Worm (Caenorhabditis elegans) whole organism, late embryonic: ENCODE measurements around the gene msp-36.

Experiments used
- C08G9.2 ChIP-seq: sonication (generic microtip); optimal IDR thresholded peaks from 2 replicates; lab custom pipeline; 2016; ENCODE audit warnings: mild to moderate bottlenecking, missing genetic modification characterization, moderate library complexity, missing compliant biosample characterization
- C38D4.7 ChIP-seq: fragments of 200-800 bp; sonication (Bioruptor generic); optimal IDR thresholded peaks from 2 replicates; lab custom pipeline; 2018; ENCODE audit warnings: mild to moderate bottlenecking, missing genetic modification characterization, moderate library complexity, missing compliant biosample characterization
- F13H6.1 ChIP-seq: sonication (generic microtip); optimal IDR thresholded peaks from 2 replicates; lab custom pipeline; 2016; ENCODE audit warnings: missing genetic modification characterization, missing compliant biosample characterization
- K02D7.2 ChIP-seq: sonication (generic microtip); optimal IDR thresholded peaks from 2 replicates; lab custom pipeline; 2017; ENCODE audit warnings: mild to moderate bottlenecking, missing genetic modification characterization, missing compliant biosample characterization
- K09A11.1 ChIP-seq: sonication (generic microtip); optimal IDR thresholded peaks from 2 replicates; lab custom pipeline; 2017; ENCODE audit warnings: antibody characterized with exemption, mild to moderate bottlenecking, missing genetic modification characterization, missing compliant biosample characterization; ENCODE audit not compliant: insufficient read depth
- T23F11.4 ChIP-seq: fragments of 200-800 bp; sonication (Bioruptor generic); optimal IDR thresholded peaks from 2 replicates; lab custom pipeline; 2018; ENCODE audit warnings: mild to moderate bottlenecking, missing genetic modification characterization, missing compliant biosample characterization
- ama-1 ChIP-seq: fragments of 150-350 bp; optimal IDR thresholded peaks from 2 replicates; lab custom pipeline; 2014
- ceh-19 ChIP-seq: fragments of 200-800 bp; sonication (Bioruptor generic); optimal IDR thresholded peaks from 2 replicates; lab custom pipeline; 2018; ENCODE audit warnings: mild to moderate bottlenecking, missing genetic modification characterization, missing compliant biosample characterization
- ceh-22 ChIP-seq: sonication (generic microtip); optimal IDR thresholded peaks from 2 replicates; lab custom pipeline; 2017; ENCODE audit warnings: missing biosample characterization, missing genetic modification characterization
- ceh-24 ChIP-seq: sonication (generic microtip); optimal IDR thresholded peaks from 2 replicates; lab custom pipeline; 2016; ENCODE audit warnings: mild to moderate bottlenecking, missing genetic modification characterization, missing compliant biosample characterization
- ceh-31 ChIP-seq: sonication (generic microtip); optimal IDR thresholded peaks from 2 replicates; lab custom pipeline; 2016; ENCODE audit warnings: missing genetic modification characterization, missing compliant biosample characterization
- ceh-34 ChIP-seq: sonication (generic microtip); optimal IDR thresholded peaks from 2 replicates; lab custom pipeline; 2016; ENCODE audit warnings: mild to moderate bottlenecking, missing genetic modification characterization, missing compliant biosample characterization
- ceh-48 ChIP-seq: sonication (generic microtip); optimal IDR thresholded peaks from 2 replicates; lab custom pipeline; 2016; ENCODE audit warnings: missing genetic modification characterization, inconsistent platforms, missing compliant biosample characterization
- ceh-9 ChIP-seq: sonication (generic microtip); optimal IDR thresholded peaks from 2 replicates; lab custom pipeline; 2016; ENCODE audit warnings: mild to moderate bottlenecking, missing genetic modification characterization, inconsistent platforms, missing compliant biosample characterization
- che-1 ChIP-seq: sonication (generic microtip); optimal IDR thresholded peaks from 2 replicates; lab custom pipeline; 2016; ENCODE audit warnings: mild to moderate bottlenecking, missing genetic modification characterization, missing compliant biosample characterization
- dmd-4 ChIP-seq: sonication (generic microtip); optimal IDR thresholded peaks from 2 replicates; lab custom pipeline; 2016; ENCODE audit warnings: borderline replicate concordance, missing genetic modification characterization, missing compliant biosample characterization
- elt-2 ChIP-seq: sonication (generic microtip); optimal IDR thresholded peaks from 2 replicates; lab custom pipeline; 2016; ENCODE audit warnings: missing genetic modification reagents, missing genetic modification characterization, missing compliant biosample characterization
- fkh-10 ChIP-seq: fragments of 150-350 bp; optimal IDR thresholded peaks from 2 replicates; lab custom pipeline; 2014; ENCODE audit warnings: missing biosample characterization, missing genetic modification reagents, missing genetic modification characterization
- fkh-6 ChIP-seq: sonication (generic microtip); optimal IDR thresholded peaks from 2 replicates; lab custom pipeline; 2016; ENCODE audit warnings: missing genetic modification characterization, missing compliant biosample characterization
- gmeb-2 ChIP-seq: sonication (generic microtip); optimal IDR thresholded peaks from 2 replicates; lab custom pipeline; 2016; ENCODE audit warnings: missing genetic modification characterization, inconsistent platforms, missing compliant biosample characterization
- hlh-6 ChIP-seq: sonication (generic microtip); optimal IDR thresholded peaks from 2 replicates; lab custom pipeline; 2016; ENCODE audit warnings: missing genotype, missing genetic modification characterization, missing compliant biosample characterization
- hlh-8 ChIP-seq: sonication (generic microtip); optimal IDR thresholded peaks from 2 replicates; lab custom pipeline; 2016; ENCODE audit warnings: missing genotype, missing genetic modification characterization, missing compliant biosample characterization
- madf-2 ChIP-seq: sonication (generic microtip); optimal IDR thresholded peaks from 2 replicates; lab custom pipeline; 2017; ENCODE audit warnings: missing genetic modification characterization, missing compliant biosample characterization
- nfya-1 ChIP-seq: sonication (generic microtip); optimal IDR thresholded peaks from 2 replicates; lab custom pipeline; 2017; ENCODE audit warnings: missing genetic modification characterization, mild to moderate bottlenecking, missing compliant biosample characterization, antibody characterized with exemption, moderate library complexity
- nhr-11 ChIP-seq: fragments of 150-350 bp; optimal IDR thresholded peaks from 2 replicates; lab custom pipeline; 2014; ENCODE audit warnings: missing biosample characterization, missing genetic modification characterization
- nhr-232 ChIP-seq: sonication (generic microtip); optimal IDR thresholded peaks from 2 replicates; lab custom pipeline; 2016; ENCODE audit warnings: missing genetic modification characterization, missing compliant biosample characterization
- npax-4 ChIP-seq: sonication (generic microtip); optimal IDR thresholded peaks from 2 replicates; lab custom pipeline; 2016; ENCODE audit warnings: missing genetic modification characterization, missing compliant biosample characterization
- pag-3 ChIP-seq: sonication (generic microtip); optimal IDR thresholded peaks from 2 replicates; lab custom pipeline; 2016; ENCODE audit warnings: missing compliant biosample characterization, missing genetic modification characterization, borderline replicate concordance
- pat-9 ChIP-seq: fragments of 200-800 bp; sonication (Bioruptor generic); optimal IDR thresholded peaks from 2 replicates; lab custom pipeline; 2018; ENCODE audit warnings: mild to moderate bottlenecking, missing genetic modification characterization, moderate library complexity, missing compliant biosample characterization
- pha-4 ChIP-seq: fragments of 150-350 bp; optimal IDR thresholded peaks from 2 replicates; lab custom pipeline; 2018; ENCODE audit warnings: missing biosample characterization, missing genetic modification reagents, missing genetic modification characterization
- pqm-1 ChIP-seq: sonication (generic microtip); optimal IDR thresholded peaks from 2 replicates; lab custom pipeline; 2016; ENCODE audit warnings: missing genetic modification characterization, missing compliant biosample characterization
- pros-1 ChIP-seq: fragments of 150-350 bp; optimal IDR thresholded peaks from 2 replicates; lab custom pipeline; 2014; ENCODE audit warnings: missing biosample characterization, missing genetic modification reagents, missing genetic modification characterization
- ref-2 ChIP-seq: sonication (generic microtip); optimal IDR thresholded peaks from 2 replicates; lab custom pipeline; 2016; ENCODE audit warnings: missing genetic modification characterization, missing compliant biosample characterization
- rnt-1 ChIP-seq: sonication (generic microtip); optimal IDR thresholded peaks from 2 replicates; lab custom pipeline; 2016; ENCODE audit warnings: missing genetic modification characterization, missing compliant biosample characterization
- sdc-2 ChIP-seq: sonication (generic microtip); optimal IDR thresholded peaks from 2 replicates; lab custom pipeline; 2016; ENCODE audit warnings: missing genotype, missing genetic modification characterization, missing compliant biosample characterization
- sox-2 ChIP-seq: fragments of 200-800 bp; sonication (Bioruptor generic); IDR thresholded peaks from 2 replicates; pipeline ENCODE4 v1.3.6; 2022; ENCODE audit warnings: missing genetic modification reagents, missing genetic modification characterization, missing compliant biosample characterization
- ttx-3 ChIP-seq: sonication (generic microtip); optimal IDR thresholded peaks from 2 replicates; lab custom pipeline; 2016; ENCODE audit warnings: missing genetic modification reagents, missing genetic modification characterization, missing compliant biosample characterization
- unc-3 ChIP-seq, 2 experiments: fragments of 200-800 bp in 1 of 2; sonication (Bioruptor generic) in 1 of 2; sonication (generic microtip) in 1 of 2; conservative IDR thresholded peaks in 1 of 2; optimal IDR thresholded peaks in 1 of 2; 2 replicates each; pipeline versions ENCODE4 v1.3.6 to Lab custom; 2016 to 2022; ENCODE audit warnings: missing compliant biosample characterization in 2 of 2, missing genetic modification characterization in 2 of 2, missing genetic modification reagents in 1 of 2
- unc-42 ChIP-seq: sonication (generic microtip); optimal IDR thresholded peaks from 2 replicates; lab custom pipeline; 2016; ENCODE audit warnings: missing genotype, missing genetic modification characterization, missing compliant biosample characterization
- unc-86 ChIP-seq: sonication (generic microtip); optimal IDR thresholded peaks from 2 replicates; lab custom pipeline; 2016; ENCODE audit warnings: missing genetic modification characterization, missing compliant biosample characterization
- zip-5 ChIP-seq: sonication (generic microtip); optimal IDR thresholded peaks from 2 replicates; lab custom pipeline; 2016; ENCODE audit warnings: missing genetic modification characterization, missing compliant biosample characterization
- ztf-16 ChIP-seq: sonication (generic microtip); optimal IDR thresholded peaks from 2 replicates; lab custom pipeline; 2017; ENCODE audit warnings: missing genetic modification characterization, missing compliant biosample characterization

msp-36 gene

DNA sequence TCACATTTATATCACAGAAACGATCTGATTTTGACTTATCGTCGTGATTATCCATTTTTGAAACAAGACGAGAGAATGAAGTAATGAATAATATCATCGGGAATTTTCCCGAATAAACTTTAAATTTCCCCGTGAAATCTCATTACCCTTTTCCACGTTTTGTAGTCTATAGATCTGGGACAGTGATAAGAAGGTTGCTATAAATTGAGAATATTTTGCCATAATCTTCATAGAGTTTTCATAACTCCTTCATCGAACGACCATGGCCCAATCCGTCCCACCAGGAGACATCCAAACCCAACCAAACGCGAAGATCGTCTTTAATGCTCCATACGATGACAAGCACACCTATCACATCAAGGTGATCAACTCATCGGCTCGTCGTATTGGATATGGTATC is at the start of gene msp-36, which contains the start of gene C04G2.5:
msp-36 (plus strand) TSS at position 263 of the 400 bp plus-strand sequence.
C04G2.5 (minus strand) TSS at position 101 of the 400 bp plus-strand sequence.
- no peak for TF ChIP-seq hlh-6
- no peak for TF ChIP-seq che-1 (tag; lab: Kevin White, UChicago)
- no peak for TF ChIP-seq rnt-1 (tag; lab: Kevin White, UChicago)
- TF ChIP-seq fkh-10 (GFP tag; lab: Kevin White, UChicago), result no peak
- no peak for TF ChIP-seq ceh-24 (tag; lab: Kevin White, UChicago)
- TF ChIP-seq ztf-16, result no peak
- no peak for TF ChIP-seq C38D4.7 (GFP tag; lab: Kevin White, UChicago)
- no peak for TF ChIP-seq K02D7.2 (tag; lab: Kevin White, UChicago)
- TF ChIP-seq T23F11.4 (GFP tag; lab: Kevin White, UChicago), result no peak
- TF ChIP-seq ceh-48 (tag; lab: Kevin White, UChicago), result no peak
- TF ChIP-seq nhr-232 (tag; lab: Kevin White, UChicago), result no peak
- no peak for TF ChIP-seq C08G9.2 (tag; lab: Kevin White, UChicago)
- no peak for TF ChIP-seq nhr-11 (tag; lab: Kevin White, UChicago)
- TF ChIP-seq, all 69 proteins: peak for 0

DNA sequence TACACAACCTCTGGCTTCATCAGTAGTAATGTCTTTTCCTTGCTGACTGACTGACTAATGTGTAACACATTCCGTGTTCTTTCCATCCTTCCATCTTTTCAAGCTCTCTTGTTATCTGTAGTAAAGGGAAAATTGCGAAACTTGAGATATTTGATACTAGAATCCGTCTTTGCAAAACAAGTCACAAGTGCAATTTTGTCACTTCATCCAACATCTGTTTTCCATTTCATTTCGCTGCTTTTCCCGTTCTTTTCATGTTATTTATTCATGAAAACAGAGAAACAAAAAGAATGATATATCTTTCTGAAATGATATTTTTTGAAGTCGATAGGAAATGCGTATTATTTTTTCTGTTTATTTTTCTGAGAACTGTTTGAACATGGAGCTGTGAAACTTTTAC is 49.2 kb upstream of the msp-36 start:
- no peak for TF ChIP-seq ceh-9 (tag; lab: Kevin White, UChicago)
- no peak for TF ChIP-seq rnt-1 (tag; lab: Kevin White, UChicago)
- no peak for TF ChIP-seq ceh-24 (tag; lab: Kevin White, UChicago)
- no peak for TF ChIP-seq K09A11.1 (tag; lab: Kevin White, UChicago)
- TF ChIP-seq hlh-8 (tag; lab: Kevin White, UChicago), result no peak
- no peak for TF ChIP-seq ceh-48 (tag; lab: Kevin White, UChicago)
- TF ChIP-seq che-1 (tag; lab: Kevin White, UChicago), result no peak
- TF ChIP-seq ceh-22 (tag; lab: Kevin White, UChicago), result no peak
- no peak for TF ChIP-seq npax-4
- TF ChIP-seq unc-3 (GFP tag; conservative IDR thresholded peaks at IDR 0.05; lab: Robert Waterston, UW), result no peak
- no peak for TF ChIP-seq unc-3 (tag; optimal IDR thresholded peaks at IDR 0.05; lab: Kevin White, UChicago)
- no peak for TF ChIP-seq unc-42 (tag; lab: Kevin White, UChicago)
- no peak for TF ChIP-seq C08G9.2 (tag; lab: Kevin White, UChicago)
- no peak for TF ChIP-seq ref-2 (tag; lab: Kevin White, UChicago)
- TF ChIP-seq dmd-4 (tag; lab: Kevin White, UChicago), result no peak
- TF ChIP-seq fkh-10 (GFP tag; lab: Kevin White, UChicago), result no peak
- TF ChIP-seq unc-86, result no peak

DNA sequence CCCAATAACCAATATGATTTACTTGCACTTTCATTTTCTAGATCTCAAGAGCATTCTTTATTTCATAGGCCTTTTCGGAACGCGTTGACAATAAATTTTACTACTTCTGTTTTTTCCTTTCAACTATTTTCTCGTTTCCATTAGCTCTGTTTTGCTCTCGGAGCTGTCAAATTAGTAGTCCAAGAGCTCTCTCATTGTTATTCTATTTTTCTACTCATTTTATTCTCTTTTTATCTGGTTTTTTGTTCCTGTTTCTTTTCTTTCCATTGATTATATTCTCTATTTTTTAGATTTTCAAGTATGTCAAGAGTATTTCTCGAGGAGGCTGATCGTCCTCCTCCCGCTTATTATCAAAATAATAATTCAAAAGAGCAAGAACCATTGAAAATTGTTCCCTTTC is 48.1 kb upstream of the msp-36 start, which contains the start of gene T04B2.3:
T04B2.3 (plus strand) TSS at position 301 of the 400 bp plus-strand sequence.
- TF ChIP-seq ceh-22 (tag; lab: Kevin White, UChicago) (no peak), fkh-6 (tag; lab: Kevin White, UChicago) (no peak), ceh-9 (tag; lab: Kevin White, UChicago) (no peak), fkh-10 (GFP tag; lab: Kevin White, UChicago) (no peak), sox-2 (GFP tag; lab: Robert Waterston, UW) (no peak), T23F11.4 (GFP tag; lab: Kevin White, UChicago) (no peak), nfya-1 (tag; lab: Kevin White, UChicago) (no peak), pha-4 (tag; lab: Kevin White, UChicago) (no peak), ama-1 (lab: Kevin White, UChicago) (no peak), rnt-1 (tag; lab: Kevin White, UChicago) (no peak)

DNA sequence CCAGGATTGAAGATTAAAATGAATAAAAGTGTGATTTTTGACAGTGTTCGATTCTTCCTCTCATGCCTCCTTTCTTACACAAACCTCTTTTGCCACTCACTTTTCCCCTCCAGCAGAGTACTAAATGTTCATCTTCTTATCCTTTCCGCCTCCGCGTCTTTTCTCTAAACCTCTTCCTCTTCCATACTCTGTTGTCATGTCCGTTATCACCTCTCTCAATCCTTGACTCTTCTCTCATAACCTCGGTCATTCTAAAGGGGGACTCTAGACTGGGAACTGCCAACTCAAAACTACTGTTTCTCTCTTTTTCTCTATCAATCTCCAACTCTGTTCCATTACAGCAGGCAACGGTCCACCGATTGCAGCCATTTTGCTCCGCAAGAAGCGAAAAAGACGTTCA is 47.0 kb upstream of the msp-36 start:
- TF ChIP-seq ztf-16 (no peak), ceh-34 (tag; lab: Kevin White, UChicago) (no peak), ttx-3 (tag; lab: Kevin White, UChicago) (no peak), hlh-6 (no peak), pqm-1 (tag; lab: Kevin White, UChicago) (no peak), gmeb-2 (tag; lab: Kevin White, UChicago) (no peak), ceh-19 (GFP tag; lab: Kevin White, UChicago) (no peak), elt-2 (tag; lab: Kevin White, UChicago) (no peak), ceh-31 (no peak), sdc-2 (tag; lab: Kevin White, UChicago) (no peak), madf-2 (tag; lab: Kevin White, UChicago) (no peak), pat-9 (tag; lab: Kevin White, UChicago) (no peak), zip-5 (no peak), pros-1 (tag; lab: Kevin White, UChicago) (no peak), F13H6.1 (tag; lab: Kevin White, UChicago) (no peak), pag-3 (tag; lab: Kevin White, UChicago) (no peak), ceh-9 (tag; lab: Kevin White, UChicago) (no peak), sox-2 (GFP tag; lab: Robert Waterston, UW) (no peak)
